Worm (Caenorhabditis elegans): ENCODE data around the gene M88.3.

ce11 chrIII:4495250-4495649 is 49.6 kb downstream of the M88.3 start:
- TF ChIP-seq pag-3 (tag; optimal IDR thresholded peaks at IDR 0.05; ENCODE audit: borderline replicate concordance, insufficient read depth) (no peak), mdl-1 (tag; optimal IDR thresholded peaks at IDR 0.05) (no peak), ceh-8 (GFP tag; optimal IDR thresholded peaks at IDR 0.05) (no peak), blmp-1 (tag; optimal IDR thresholded peaks at IDR 0.05) (peak; percentile 36), nhr-12 (tag; optimal IDR thresholded peaks at IDR 0.05) (no peak)
